Worm (Caenorhabditis elegans) whole organism, mixed stage, embryonic: ENCODE data around the gene heri-1.

Experiments
- elt-3 ChIP-seq: fragments of 150-350 bp; optimal IDR thresholded peaks from 2 replicates; lab custom pipeline; 2014; ENCODE audit warnings: missing biosample characterization, missing genetic modification characterization
- lin-13 ChIP-seq: fragments of 150-350 bp; optimal IDR thresholded peaks from 2 replicates; lab custom pipeline; 2014; ENCODE audit warnings: missing biosample characterization, missing genetic modification characterization
- lsy-2 ChIP-seq: fragments of 150-350 bp; optimal IDR thresholded peaks from 2 replicates; lab custom pipeline; 2014; ENCODE audit warnings: missing biosample characterization, missing genetic modification characterization
- mab-5 ChIP-seq: fragments of 150-350 bp; optimal IDR thresholded peaks from 2 replicates; lab custom pipeline; 2014; ENCODE audit warnings: missing biosample characterization, missing genetic modification characterization
- mep-1 ChIP-seq: fragments of 150-350 bp; optimal IDR thresholded peaks from 2 replicates; lab custom pipeline; 2017; ENCODE audit warnings: missing biosample characterization, missing genetic modification reagents, missing genetic modification characterization, inconsistent platforms
- nhr-237 ChIP-seq: fragments of 150-350 bp; optimal IDR thresholded peaks from 2 replicates; lab custom pipeline; 2014; ENCODE audit warnings: missing biosample characterization, missing genetic modification characterization
- nhr-28 ChIP-seq: fragments of 150-350 bp; optimal IDR thresholded peaks from 2 replicates; lab custom pipeline; 2014; ENCODE audit warnings: missing biosample characterization, missing genetic modification characterization
- nhr-76 ChIP-seq: sonication (generic microtip); optimal IDR thresholded peaks from 2 replicates; lab custom pipeline; 2017; ENCODE audit warnings: missing biosample characterization, missing genetic modification characterization
- sem-2 ChIP-seq: fragments of 200-800 bp; sonication (Bioruptor generic); optimal IDR thresholded peaks from 2 replicates; lab custom pipeline; 2018; ENCODE audit warnings: mild to moderate bottlenecking, missing genetic modification characterization, missing compliant biosample characterization
- sptf-1 ChIP-seq: sonication (generic microtip); optimal IDR thresholded peaks from 2 replicates; lab custom pipeline; 2017; ENCODE audit warnings: mild to moderate bottlenecking, missing genetic modification characterization, moderate library complexity, missing compliant biosample characterization
- unc-120 ChIP-seq: sonication (generic microtip); optimal IDR thresholded peaks from 2 replicates; lab custom pipeline; 2017; ENCODE audit warnings: missing genetic modification characterization, missing compliant biosample characterization; ENCODE audit not compliant: poor library complexity, severe bottlenecking
- unc-39 ChIP-seq: fragments of 150-350 bp; optimal IDR thresholded peaks from 2 replicates; lab custom pipeline; 2014; ENCODE audit warnings: missing biosample characterization, missing genetic modification characterization
- unc-62 ChIP-seq: fragments of 150-350 bp; optimal IDR thresholded peaks from 2 replicates; lab custom pipeline; 2014; ENCODE audit warnings: missing biosample characterization, missing genetic modification reagents, missing genetic modification characterization
- zip-8 ChIP-seq: fragments of 150-350 bp; optimal IDR thresholded peaks from 2 replicates; lab custom pipeline; 2014; ENCODE audit warnings: missing biosample characterization, missing genetic modification characterization

DNA sequence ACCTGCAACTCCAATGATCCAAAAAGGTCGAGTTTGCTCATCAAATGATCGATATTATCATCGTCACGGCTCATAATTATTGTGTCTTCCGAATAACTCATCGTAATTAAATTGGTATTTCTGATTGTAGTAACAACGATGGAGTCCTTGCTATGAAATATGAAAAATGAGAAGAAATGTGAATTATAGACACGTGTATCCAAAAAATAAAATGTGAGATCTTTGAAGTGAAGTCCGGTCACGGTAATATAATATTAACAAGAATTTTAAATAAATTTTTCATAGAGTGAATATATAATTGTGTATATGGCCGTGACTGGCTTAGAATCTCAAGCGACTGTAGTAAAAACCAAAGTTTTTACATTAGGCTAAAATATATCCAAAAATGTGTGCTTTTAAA, 45.9 kb downstream of the heri-1 start, which contains the start of gene H12I13.1:
- no peak for TF ChIP-seq nhr-28 (tag; lab: Kevin White, UChicago)
- no peak for TF ChIP-seq mab-5 (tag; lab: Kevin White, UChicago)
- no peak for TF ChIP-seq unc-120 (tag; lab: Kevin White, UChicago)
- TF ChIP-seq lsy-2 = no peak
- TF ChIP-seq sem-2 = no peak
- no peak for TF ChIP-seq unc-62
- no peak for TF ChIP-seq nhr-76 (tag; lab: Kevin White, UChicago)
- no peak for TF ChIP-seq lin-13 (tag; lab: Kevin White, UChicago)
- TF ChIP-seq mep-1 (tag; lab: Kevin White, UChicago) = no peak
- TF ChIP-seq unc-39 (tag; lab: Kevin White, UChicago) = no peak
- TF ChIP-seq zip-8 (tag; lab: Kevin White, UChicago) = no peak
- TF ChIP-seq nhr-237 (tag; lab: Kevin White, UChicago) = no peak
- TF ChIP-seq sptf-1 (tag; lab: Kevin White, UChicago) = no peak
- TF ChIP-seq elt-3 (tag; lab: Kevin White, UChicago) = no peak
